Fruit fly (Drosophila melanogaster) whole organism, embryonic: ENCODE data around the gene CG15336.

Experiments
- Atf-2 ChIP-seq: fragments of 200-800 bp; sonication (Bioruptor generic); optimal IDR thresholded peaks from 2 replicates; lab custom pipeline; 2016; ENCODE audit warnings: missing biosample characterization, missing genetic modification characterization
- BtbVII ChIP-seq: fragments of 200-800 bp; sonication (Bioruptor generic); optimal IDR thresholded peaks from 3 replicates; lab custom pipeline; 2017; ENCODE audit warnings: missing biosample characterization, mild to moderate bottlenecking, missing genetic modification characterization
- CG10321 ChIP-seq: fragments of 200-800 bp; sonication (Bioruptor generic); IDR thresholded peaks from 2 replicates; pipeline ENCODE4 v1.3.6; 2022; ENCODE audit warnings: missing biosample characterization, missing genetic modification characterization
- CG11247 ChIP-seq: fragments of 200-800 bp; sonication (Bioruptor generic); IDR thresholded peaks from 2 replicates; pipeline ENCODE4 v1.3.6; 2022; ENCODE audit warnings: missing biosample characterization, missing genetic modification characterization
- CG13123 ChIP-seq: fragments of 200-800 bp; sonication (Bioruptor generic); optimal IDR thresholded peaks from 2 replicates; lab custom pipeline; 2016; ENCODE audit warnings: missing biosample characterization, missing genetic modification characterization
- CG13296 ChIP-seq: fragments of 200-800 bp; sonication (Bioruptor generic); optimal IDR thresholded peaks from 3 replicates; lab custom pipeline; 2018; ENCODE audit warnings: missing biosample characterization, mild to moderate bottlenecking, missing genetic modification characterization
- CG15479 ChIP-seq: fragments of 200-800 bp; sonication (Bioruptor generic); optimal IDR thresholded peaks from 3 replicates; lab custom pipeline; 2019; ENCODE audit warnings: missing biosample characterization, mild to moderate bottlenecking, missing genetic modification characterization, moderate library complexity
- CG17568 ChIP-seq: fragments of 200-800 bp; sonication (Bioruptor generic); optimal IDR thresholded peaks from 2 replicates; lab custom pipeline; 2018; ENCODE audit warnings: missing biosample characterization, mild to moderate bottlenecking, missing genetic modification characterization, moderate library complexity
- CG17612 ChIP-seq: fragments of 200-800 bp; sonication (Bioruptor generic); IDR thresholded peaks from 2 replicates; pipeline ENCODE4 v1.3.6; 2022; ENCODE audit warnings: missing biosample characterization, missing genetic modification characterization
- CG17912 ChIP-seq: fragments of 200-800 bp; sonication (Bioruptor generic); optimal IDR thresholded peaks from 2 replicates; lab custom pipeline; 2018; ENCODE audit warnings: missing biosample characterization, mild to moderate bottlenecking, missing genetic modification characterization
- CG1792 ChIP-seq: fragments of 200-800 bp; sonication (Bioruptor generic); optimal IDR thresholded peaks from 2 replicates; lab custom pipeline; 2016; ENCODE audit warnings: missing biosample characterization, missing genetic modification characterization
- CG34422 ChIP-seq: fragments of 200-800 bp; sonication (Bioruptor generic); IDR thresholded peaks from 3 replicates; pipeline ENCODE4 v1.3.6; 2022; ENCODE audit warnings: missing biosample characterization, missing genetic modification characterization
- CG3838 ChIP-seq: fragments of 200-800 bp; sonication (Bioruptor generic); optimal IDR thresholded peaks from 3 replicates; lab custom pipeline; 2016; ENCODE audit warnings: missing biosample characterization, missing genetic modification characterization
- CG4820 ChIP-seq: fragments of 200-800 bp; sonication (Bioruptor generic); optimal IDR thresholded peaks from 3 replicates; lab custom pipeline; 2016; ENCODE audit warnings: missing biosample characterization, missing genetic modification characterization
- CG6683 ChIP-seq: fragments of 200-800 bp; sonication (Bioruptor generic); optimal IDR thresholded peaks from 2 replicates; lab custom pipeline; 2017; ENCODE audit warnings: missing biosample characterization, mild to moderate bottlenecking, missing genetic modification characterization, missing genetic modification reagents
- CG7928 ChIP-seq: fragments of 200-800 bp; sonication (Bioruptor generic); optimal IDR thresholded peaks from 2 replicates; lab custom pipeline; 2017; ENCODE audit warnings: missing biosample characterization, mild to moderate bottlenecking, missing genetic modification characterization
- CG8281 ChIP-seq: fragments of 200-800 bp; sonication (Bioruptor generic); optimal IDR thresholded peaks from 2 replicates; lab custom pipeline; 2018; ENCODE audit warnings: missing biosample characterization, mild to moderate bottlenecking, missing genetic modification characterization, moderate library complexity
- CG9215 ChIP-seq: fragments of 200-800 bp; sonication (Bioruptor generic); IDR thresholded peaks from 2 replicates; pipeline ENCODE4 v1.3.6; 2022; ENCODE audit warnings: missing biosample characterization, missing genetic modification characterization
- CG9817 ChIP-seq: fragments of 200-800 bp; sonication (Bioruptor generic); optimal IDR thresholded peaks from 2 replicates; lab custom pipeline; 2018; ENCODE audit warnings: missing biosample characterization, mild to moderate bottlenecking, missing genetic modification characterization, moderate library complexity
- CG9932 ChIP-seq: fragments of 200-800 bp; sonication (Bioruptor generic); IDR thresholded peaks from 2 replicates; pipeline ENCODE4 v1.3.6; 2022; ENCODE audit warnings: missing biosample characterization, missing genetic modification characterization
- E2f1 ChIP-seq: fragments of 200-800 bp; sonication (Bioruptor generic); IDR thresholded peaks from 2 replicates; pipeline ENCODE4 v1.3.6; 2022; ENCODE audit warnings: missing biosample characterization, missing genetic modification characterization
- GATAe ChIP-seq: fragments of 200-800 bp; sonication (Bioruptor generic); conservative IDR thresholded peaks from 2 replicates; pipeline ENCODE4 v1.3.6; 2022; ENCODE audit warnings: missing biosample characterization, missing genetic modification characterization
- HLH54F ChIP-seq: fragments of 200-800 bp; sonication (Bioruptor generic); optimal IDR thresholded peaks from 3 replicates; lab custom pipeline; 2016; ENCODE audit warnings: missing biosample characterization, missing genetic modification characterization
- Kr ChIP-seq: fragments of 200-800 bp; sonication (Bioruptor generic); optimal IDR thresholded peaks from 2 replicates; lab custom pipeline; 2017; ENCODE audit warnings: missing biosample characterization, mild to moderate bottlenecking, missing genetic modification characterization
- Mrtf ChIP-seq: fragments of 200-800 bp; sonication (Bioruptor generic); IDR thresholded peaks from 3 replicates; pipeline ENCODE4 v1.3.6; 2022; ENCODE audit warnings: missing biosample characterization, missing genetic modification characterization
- Oli ChIP-seq: fragments of 200-800 bp; sonication (Bioruptor generic); optimal IDR thresholded peaks from 2 replicates; lab custom pipeline; 2018; ENCODE audit warnings: missing biosample characterization, mild to moderate bottlenecking, missing genetic modification characterization, moderate library complexity
- Sry-δ ChIP-seq: fragments of 200-800 bp; sonication (Bioruptor generic); optimal IDR thresholded peaks from 2 replicates; lab custom pipeline; 2016; ENCODE audit warnings: missing biosample characterization, missing genetic modification characterization
- ac ChIP-seq: fragments of 200-800 bp; sonication (Bioruptor generic); optimal IDR thresholded peaks from 3 replicates; lab custom pipeline; 2017; ENCODE audit warnings: missing biosample characterization, mild to moderate bottlenecking, missing genetic modification characterization
- ash1 ChIP-seq: fragments of 200-800 bp; sonication (Bioruptor generic); optimal IDR thresholded peaks from 2 replicates; lab custom pipeline; 2018; ENCODE audit warnings: missing biosample characterization, mild to moderate bottlenecking, missing genetic modification characterization
- bab2 ChIP-seq: fragments of 200-800 bp; sonication (Bioruptor generic); optimal IDR thresholded peaks from 2 replicates; lab custom pipeline; 2016; ENCODE audit warnings: missing biosample characterization, missing genetic modification characterization
- bowl ChIP-seq: fragments of 200-800 bp; sonication (Bioruptor generic); IDR thresholded peaks from 2 replicates; pipeline ENCODE4 v1.3.6; 2022; ENCODE audit warnings: missing biosample characterization, missing genetic modification characterization
- bsh ChIP-seq, 2 experiments: fragments of 200-800 bp; sonication (Bioruptor generic); optimal IDR thresholded peaks; 2 replicates each; lab custom pipeline; 2017 to 2018; ENCODE audit warnings: mild to moderate bottlenecking in 2 of 2, missing biosample characterization in 2 of 2, missing genetic modification characterization in 2 of 2, moderate library complexity in 1 of 2
- chn ChIP-seq: fragments of 200-800 bp; sonication (Bioruptor generic); optimal IDR thresholded peaks from 2 replicates; lab custom pipeline; 2016; ENCODE audit warnings: missing biosample characterization, missing genetic modification characterization
- croc ChIP-seq: fragments of 200-800 bp; sonication (Bioruptor generic); conservative IDR thresholded peaks from 3 replicates; pipeline ENCODE4 v1.3.6; 2022; ENCODE audit warnings: missing biosample characterization, missing genetic modification characterization
- dati ChIP-seq: fragments of 200-800 bp; sonication (Bioruptor generic); IDR thresholded peaks from 2 replicates; pipeline ENCODE4 v1.3.6; 2022; ENCODE audit warnings: missing biosample characterization, missing genetic modification characterization
- gce ChIP-seq: fragments of 200-800 bp; sonication (Bioruptor generic); IDR thresholded peaks from 3 replicates; pipeline ENCODE4 v1.3.6; 2022; ENCODE audit warnings: missing biosample characterization, missing genetic modification characterization
- ind ChIP-seq: fragments of 200-800 bp; sonication (Bioruptor generic); optimal IDR thresholded peaks from 3 replicates; lab custom pipeline; 2016; ENCODE audit warnings: missing biosample characterization, missing genetic modification characterization
- lov ChIP-seq, 2 experiments: fragments of 200-800 bp in 1 of 2; fragments of >200 bp in 1 of 2; sonication (Bioruptor generic) in 1 of 2; IDR thresholded peaks in 1 of 2; optimal IDR thresholded peaks in 1 of 2; 2 replicates in 1 of 2; 3 replicates in 1 of 2; pipeline versions ENCODE4 v1.3.6 to Lab custom; 2017 to 2022; ENCODE audit warnings: missing biosample characterization in 1 of 2, missing genetic modification characterization in 1 of 2
- mirr ChIP-seq: fragments of 200-800 bp; sonication (Bioruptor generic); optimal IDR thresholded peaks from 3 replicates; lab custom pipeline; 2018; ENCODE audit warnings: missing biosample characterization, mild to moderate bottlenecking, missing genetic modification characterization
- nom ChIP-seq: fragments of 200-800 bp; sonication (Bioruptor generic); optimal IDR thresholded peaks from 2 replicates; lab custom pipeline; 2017; ENCODE audit warnings: missing biosample characterization, missing genetic modification characterization, mild to moderate bottlenecking, moderate library complexity, missing genetic modification reagents
- pan ChIP-seq, 4 experiments: fragments of >200 bp in 3 of 4; fragments of 200-800 bp in 1 of 4; sonication (Bioruptor generic) in 1 of 4; optimal IDR thresholded peaks in 3 of 4; IDR thresholded peaks in 1 of 4; 2 replicates each; pipeline versions ENCODE4 v1.3.6 to Lab custom; 2017 to 2022; ENCODE audit warnings: missing biosample characterization in 2 of 4, missing genetic modification characterization in 2 of 4, mixed read lengths in 1 of 4
- peb ChIP-seq: fragments of 200-800 bp; sonication (Bioruptor generic); IDR thresholded peaks from 2 replicates; pipeline ENCODE4 v1.3.6; 2022; ENCODE audit warnings: missing biosample characterization, missing genetic modification characterization
- repo ChIP-seq: fragments of 200-800 bp; sonication (Bioruptor generic); optimal IDR thresholded peaks from 2 replicates; lab custom pipeline; 2016; ENCODE audit warnings: missing biosample characterization, missing genetic modification characterization
- salm ChIP-seq: fragments of 200-800 bp; sonication (Bioruptor generic); optimal IDR thresholded peaks from 2 replicates; lab custom pipeline; 2018; ENCODE audit warnings: missing biosample characterization, mild to moderate bottlenecking, missing genetic modification characterization
- shn ChIP-seq: fragments of 200-800 bp; sonication (Bioruptor generic); optimal IDR thresholded peaks from 3 replicates; lab custom pipeline; 2016; ENCODE audit warnings: missing biosample characterization, missing genetic modification characterization
- sr ChIP-seq: fragments of 200-800 bp; sonication (Bioruptor generic); IDR thresholded peaks from 3 replicates; pipeline ENCODE4 v1.3.6; 2022; ENCODE audit warnings: missing biosample characterization, missing genetic modification characterization
- tup ChIP-seq: fragments of 200-800 bp; sonication (Bioruptor generic); optimal IDR thresholded peaks from 2 replicates; lab custom pipeline; 2016; ENCODE audit warnings: missing biosample characterization, mild to moderate bottlenecking, missing genetic modification characterization, moderate library complexity
- twi ChIP-seq: fragments of 200-800 bp; optimal IDR thresholded peaks from 2 replicates; lab custom pipeline; 2019; ENCODE audit warnings: missing biosample characterization, mild to moderate bottlenecking, missing genetic modification characterization, moderate library complexity
- usp ChIP-seq: fragments of >200 bp; optimal IDR thresholded peaks from 2 replicates; lab custom pipeline; 2017; ENCODE audit warnings: missing biosample characterization, missing genetic modification characterization

CG15336 gene

DNA sequence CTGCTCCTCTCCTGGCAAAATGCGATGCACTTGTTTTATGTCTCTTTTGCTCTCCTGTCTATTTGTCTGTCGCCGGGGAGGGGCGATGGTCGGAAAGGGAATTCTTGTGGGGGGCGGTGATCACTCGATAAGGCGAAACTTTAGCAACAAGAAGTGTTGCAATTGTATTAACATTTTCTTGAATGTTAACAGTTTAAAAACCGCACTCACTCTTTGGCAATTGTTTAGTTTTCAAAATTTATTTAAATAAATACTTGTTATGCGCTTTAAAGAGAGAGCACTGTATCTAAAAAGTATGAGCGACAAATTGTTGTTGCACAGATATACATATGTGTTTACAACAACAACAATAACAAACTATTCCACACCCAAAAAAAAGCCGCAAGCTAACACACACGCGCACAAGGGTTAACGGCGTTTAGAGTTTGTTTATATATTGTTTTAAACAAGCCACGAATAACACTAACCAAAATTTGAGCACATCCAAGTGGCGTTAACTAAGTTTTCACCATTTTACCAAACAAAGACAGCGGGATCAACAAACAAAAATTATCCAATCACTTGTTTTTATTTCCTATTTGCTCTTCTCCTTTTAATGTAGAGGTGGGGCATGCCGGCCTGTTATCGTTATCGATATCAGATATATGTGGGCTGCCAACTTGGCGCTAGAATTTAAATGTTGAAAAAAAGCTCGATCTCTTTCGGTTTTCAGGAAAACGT lies 46.1 kb upstream of the CG15336 start, which contains the start of gene CG2258 (continued):
- TF ChIP-seq bab2 (peak; percentile 81), CG15479 (no peak), CG7928 (GFP tag; lab: Kevin White, UChicago) (peak; percentile 53), CG1792 (GFP tag; lab: Kevin White, UChicago) (peak; percentile 62), shn (GFP tag; lab: Kevin White, UChicago) (no peak), croc (GFP tag; lab: Robert Waterston, UW) (peak; percentile 81), peb (GFP tag; lab: Robert Waterston, UW) (peak; percentile 61), Kr (GFP tag; lab: Kevin White, UChicago) (no peak), CG9817 (peak; percentile 89), CG9932 (GFP tag; lab: Robert Waterston, UW) (peak; percentile 79), twi (tag; lab: Kevin White, UChicago) (peak; percentile 79), bsh (GFP tag; optimal IDR thresholded peaks at IDR 0.05; lab: Kevin White, UChicago) (peak; percentile 87 to 94), CG17912 (peak; percentile 22), CG9215 (GFP tag; lab: Robert Waterston, UW) (peak; percentile 72), CG17612 (GFP tag; lab: Robert Waterston, UW) (peak; percentile 61), Oli (tag; lab: Kevin White, UChicago) (peak; percentile 88), CG34422 (GFP tag; lab: Robert Waterston, UW) (peak; percentile 89), nom (GFP tag; lab: Kevin White, UChicago) (peak; percentile 83), repo (GFP tag; lab: Kevin White, UChicago) (peak; percentile 62), CG3838 (peak; percentile 15), gce (GFP tag; lab: Robert Waterston, UW) (peak; percentile 79), lov (optimal IDR thresholded peaks at IDR 0.05; lab: Kevin White, UChicago) (no peak), lov (GFP tag; IDR thresholded peaks at IDR 0.05; lab: Robert Waterston, UW) (peak; percentile 82), pan (optimal IDR thresholded peaks at IDR 0.05; lab: Kevin White, UChicago) (no peak), pan (GFP tag; optimal IDR thresholded peaks at IDR 0.05 in 1 of 2, IDR thresholded peaks at IDR 0.05 in 1 of 2) (peak in 1 of 2 experiments; percentile 91), GATAe (GFP tag; lab: Robert Waterston, UW) (no peak), dati (GFP tag; lab: Robert Waterston, UW) (peak; percentile 46; the same call in 1 of the 2 replicates), CG11247 (peak; percentile 84), CG10321 (peak; percentile 47; the same call in 1 of the 2 replicates), sr (GFP tag; lab: Robert Waterston, UW) (peak; percentile 70; the same call in 1 of the 3 replicates), CG8281 (peak; percentile 30), Sry-δ (GFP tag; lab: Kevin White, UChicago) (peak; percentile 82), BtbVII (peak; percentile 83), ind (GFP tag; lab: Kevin White, UChicago) (peak; percentile 87), chn (GFP tag; lab: Kevin White, UChicago) (peak; percentile 77), Atf-2 (GFP tag; lab: Kevin White, UChicago) (peak; percentile 45), ac (no peak), ash1 (GFP tag; lab: Kevin White, UChicago) (no peak), salm (tag; lab: Kevin White, UChicago) (peak; percentile 88), CG13296 (peak; percentile 85), CG17568 (peak; percentile 70), CG13123 (GFP tag; lab: Kevin White, UChicago) (peak; percentile 35), HLH54F (GFP tag; lab: Kevin White, UChicago) (peak; percentile 60), bowl (GFP tag; lab: Robert Waterston, UW) (peak; percentile 68; the same call in 1 of the 2 replicates), E2f1 (peak; percentile 84), Mrtf (GFP tag; lab: Robert Waterston, UW) (peak; percentile 80), mirr (peak; percentile 53), usp (no peak), tup (GFP tag; lab: Kevin White, UChicago) (peak; percentile 58), CG6683 (GFP tag; lab: Kevin White, UChicago) (peak; percentile 60), CG4820 (peak; percentile 82)
